Fruit fly (Drosophila melanogaster) whole organism, embryonic: ENCODE measurements around the gene Gip.

Source experiments
- ATbp ChIP-seq: fragments of 200-800 bp; sonication (Bioruptor generic); optimal IDR thresholded peaks from 2 replicates; lab custom pipeline; 2017; ENCODE audit warnings: missing biosample characterization, mild to moderate bottlenecking, missing genetic modification characterization, missing genetic modification reagents
- Aef1 ChIP-seq: fragments of 200-800 bp; sonication (Bioruptor generic); IDR thresholded peaks from 3 replicates; pipeline ENCODE4 v1.3.6; 2022; ENCODE audit warnings: missing biosample characterization, missing genetic modification characterization
- Asciz ChIP-seq: fragments of 200-800 bp; sonication (Bioruptor generic); optimal IDR thresholded peaks from 2 replicates; lab custom pipeline; 2017; ENCODE audit warnings: missing biosample characterization, mild to moderate bottlenecking, missing genetic modification characterization, missing genetic modification reagents
- Awh ChIP-seq: fragments of 200-800 bp; sonication (Bioruptor generic); IDR thresholded peaks from 2 replicates; pipeline ENCODE4, ENCODE4 v1.3.6; 2022; ENCODE audit warnings: missing biosample characterization, missing genetic modification characterization
- CG10462 ChIP-seq: fragments of 200-800 bp; sonication (Bioruptor generic); optimal IDR thresholded peaks from 2 replicates; lab custom pipeline; 2016; ENCODE audit warnings: missing biosample characterization, missing genetic modification characterization
- CG11247 ChIP-seq: fragments of 200-800 bp; sonication (Bioruptor generic); IDR thresholded peaks from 2 replicates; pipeline ENCODE4 v1.3.6; 2022; ENCODE audit warnings: missing biosample characterization, missing genetic modification characterization
- CG15011 ChIP-seq: fragments of 200-800 bp; sonication (Bioruptor generic); optimal IDR thresholded peaks from 3 replicates; lab custom pipeline; 2018; ENCODE audit warnings: missing biosample characterization, mild to moderate bottlenecking, missing genetic modification characterization
- CG16779 ChIP-seq: fragments of 200-800 bp; sonication (Bioruptor generic); IDR thresholded peaks from 2 replicates; pipeline ENCODE4 v1.3.6; 2022; ENCODE audit warnings: missing biosample characterization, missing genetic modification characterization
- CG18599 ChIP-seq: fragments of 200-800 bp; sonication (Bioruptor generic); optimal IDR thresholded peaks from 3 replicates; lab custom pipeline; 2017; ENCODE audit warnings: missing biosample characterization, missing genetic modification characterization, mild to moderate bottlenecking, moderate library complexity, missing genetic modification reagents
- CG18619 ChIP-seq: fragments of 200-800 bp; sonication (Bioruptor generic); optimal IDR thresholded peaks from 3 replicates; lab custom pipeline; 2017; ENCODE audit warnings: missing biosample characterization, mild to moderate bottlenecking, missing genetic modification characterization
- CG18764 ChIP-seq: fragments of 200-800 bp; sonication (Bioruptor generic); optimal IDR thresholded peaks from 3 replicates; lab custom pipeline; 2016; ENCODE audit warnings: missing biosample characterization, missing genetic modification characterization
- CG2889 ChIP-seq: fragments of 200-800 bp; sonication (Bioruptor generic); IDR thresholded peaks from 3 replicates; pipeline ENCODE4 v1.3.6; 2022; ENCODE audit warnings: missing biosample characterization, missing genetic modification characterization
- CG30431 ChIP-seq: fragments of 200-800 bp; sonication (Bioruptor generic); optimal IDR thresholded peaks from 2 replicates; lab custom pipeline; 2017; ENCODE audit warnings: missing biosample characterization, missing genetic modification characterization
- CG3281 ChIP-seq: fragments of 200-800 bp; sonication (Bioruptor generic); optimal IDR thresholded peaks from 3 replicates; lab custom pipeline; 2017; ENCODE audit warnings: missing biosample characterization, mild to moderate bottlenecking, missing genetic modification characterization
- CG33557 ChIP-seq: fragments of 200-800 bp; sonication (Bioruptor generic); optimal IDR thresholded peaks from 2 replicates; lab custom pipeline; 2019; ENCODE audit warnings: missing biosample characterization, mild to moderate bottlenecking, missing genetic modification characterization, moderate library complexity
- CG4282 ChIP-seq: fragments of 200-800 bp; sonication (Bioruptor generic); optimal IDR thresholded peaks from 2 replicates; lab custom pipeline; 2016; ENCODE audit warnings: missing biosample characterization, missing genetic modification characterization
- CG6765 ChIP-seq: fragments of 200-800 bp; sonication (Bioruptor generic); optimal IDR thresholded peaks from 3 replicates; lab custom pipeline; 2017; ENCODE audit warnings: missing biosample characterization, mild to moderate bottlenecking, missing genetic modification characterization
- CG9215 ChIP-seq: fragments of 200-800 bp; sonication (Bioruptor generic); IDR thresholded peaks from 2 replicates; pipeline ENCODE4 v1.3.6; 2022; ENCODE audit warnings: missing biosample characterization, missing genetic modification characterization
- E2f1 ChIP-seq: fragments of 200-800 bp; sonication (Bioruptor generic); IDR thresholded peaks from 2 replicates; pipeline ENCODE4 v1.3.6; 2022; ENCODE audit warnings: missing biosample characterization, missing genetic modification characterization
- GATAe ChIP-seq: fragments of 200-800 bp; sonication (Bioruptor generic); conservative IDR thresholded peaks from 2 replicates; pipeline ENCODE4 v1.3.6; 2022; ENCODE audit warnings: missing biosample characterization, missing genetic modification characterization
- Hand ChIP-seq: fragments of 200-800 bp; sonication (Bioruptor generic); optimal IDR thresholded peaks from 2 replicates; lab custom pipeline; 2017; ENCODE audit warnings: mild to moderate bottlenecking, missing biosample characterization, missing genetic modification reagents, missing genetic modification characterization
- Hmx ChIP-seq: fragments of 200-800 bp; sonication (Bioruptor generic); optimal IDR thresholded peaks from 2 replicates; lab custom pipeline; 2016; ENCODE audit warnings: missing biosample characterization, missing genetic modification characterization
- Hr51 ChIP-seq, 2 experiments: fragments of 200-800 bp; sonication (Bioruptor generic); optimal IDR thresholded peaks; 2 replicates in 1 of 2; 3 replicates in 1 of 2; lab custom pipeline; 2016 to 2018; ENCODE audit warnings: missing biosample characterization in 2 of 2, missing genetic modification characterization in 2 of 2, mild to moderate bottlenecking in 1 of 2, moderate library complexity in 1 of 2
- Lim3 ChIP-seq: fragments of 200-800 bp; sonication (Bioruptor generic); IDR thresholded peaks from 2 replicates; pipeline ENCODE4 v1.3.6; 2022; ENCODE audit warnings: missing biosample characterization, missing genetic modification characterization
- Med ChIP-seq: fragments of 200-800 bp; sonication (Bioruptor generic); peaks from one replicate; lab custom pipeline; 2016; ENCODE audit warnings: missing biosample characterization, missing genetic modification characterization, mild to moderate bottlenecking, inconsistent platforms, moderate library complexity
- Myb ChIP-seq: fragments of 200-800 bp; sonication (Bioruptor generic); optimal IDR thresholded peaks from 2 replicates; lab custom pipeline; 2016; ENCODE audit warnings: missing biosample characterization, missing genetic modification characterization
- Sin3A ChIP-seq: fragments of >200 bp; optimal IDR thresholded peaks from 2 replicates; lab custom pipeline; 2018
- Sry-δ ChIP-seq: fragments of 200-800 bp; sonication (Bioruptor generic); optimal IDR thresholded peaks from 2 replicates; lab custom pipeline; 2016; ENCODE audit warnings: missing biosample characterization, missing genetic modification characterization
- Stat92E ChIP-seq, 3 experiments: fragments of >200 bp in 2 of 3; fragments of 200-800 bp in 1 of 3; sonication (Bioruptor generic) in 1 of 3; optimal IDR thresholded peaks; 2 replicates each; lab custom pipeline; 2017 to 2019; ENCODE audit warnings: missing biosample characterization in 3 of 3, missing genetic modification characterization in 3 of 3, mild to moderate bottlenecking in 1 of 3, moderate library complexity in 1 of 3
- Vsx1 ChIP-seq: fragments of 200-800 bp; sonication (Bioruptor generic); optimal IDR thresholded peaks from 2 replicates; lab custom pipeline; 2017; ENCODE audit warnings: missing biosample characterization, mild to moderate bottlenecking, missing genetic modification characterization, missing genetic modification reagents
- ab ChIP-seq: fragments of 200-800 bp; sonication (Bioruptor generic); optimal IDR thresholded peaks from 2 replicates; lab custom pipeline; 2016; ENCODE audit warnings: missing biosample characterization, missing genetic modification characterization
- aop ChIP-seq: fragments of 200-800 bp; sonication (Bioruptor generic); IDR thresholded peaks from 2 replicates; pipeline ENCODE4 v1.3.6; 2022; ENCODE audit warnings: missing biosample characterization, missing genetic modification characterization
- ap ChIP-seq: fragments of 200-800 bp; sonication (Bioruptor generic); IDR thresholded peaks from 2 replicates; pipeline ENCODE4 v1.3.6; 2022; ENCODE audit warnings: missing biosample characterization, missing genetic modification characterization
- ara ChIP-seq: fragments of 200-800 bp; sonication (Bioruptor generic); IDR thresholded peaks from 2 replicates; pipeline ENCODE4 v1.3.6; 2022; ENCODE audit warnings: missing biosample characterization, missing genetic modification characterization
- ash1 ChIP-seq: fragments of 200-800 bp; sonication (Bioruptor generic); optimal IDR thresholded peaks from 2 replicates; lab custom pipeline; 2018; ENCODE audit warnings: missing biosample characterization, mild to moderate bottlenecking, missing genetic modification characterization
- chinmo ChIP-seq: fragments of 200-800 bp; sonication (Bioruptor generic); IDR thresholded peaks from 4 replicates; pipeline ENCODE4 v1.3.6; 2022; ENCODE audit warnings: missing biosample characterization, missing genetic modification characterization; ENCODE audit not compliant: partially characterized antibody
- chn ChIP-seq: fragments of 200-800 bp; sonication (Bioruptor generic); optimal IDR thresholded peaks from 2 replicates; lab custom pipeline; 2016; ENCODE audit warnings: missing biosample characterization, missing genetic modification characterization
- crp ChIP-seq, 2 experiments: fragments of 200-800 bp; sonication (Bioruptor generic); optimal IDR thresholded peaks; 2 replicates in 1 of 2; 3 replicates in 1 of 2; lab custom pipeline; 2017; ENCODE audit warnings: missing biosample characterization in 2 of 2, missing genetic modification characterization in 2 of 2, mild to moderate bottlenecking in 1 of 2, moderate library complexity in 1 of 2
- dati ChIP-seq: fragments of 200-800 bp; sonication (Bioruptor generic); IDR thresholded peaks from 2 replicates; pipeline ENCODE4 v1.3.6; 2022; ENCODE audit warnings: missing biosample characterization, missing genetic modification characterization
- dimm ChIP-seq: fragments of 200-800 bp; sonication (Bioruptor generic); IDR thresholded peaks from 2 replicates; pipeline ENCODE4 v1.3.6; 2022; ENCODE audit warnings: missing biosample characterization, missing genetic modification characterization
- disco-r ChIP-seq: fragments of 200-800 bp; sonication (Bioruptor generic); optimal IDR thresholded peaks from 2 replicates; lab custom pipeline; 2016; ENCODE audit warnings: missing biosample characterization, missing genetic modification characterization
- dpn ChIP-seq, 2 experiments: fragments of 200-800 bp; sonication (Bioruptor generic); optimal IDR thresholded peaks; 3 replicates each; lab custom pipeline; 2016; ENCODE audit warnings: missing biosample characterization in 2 of 2, missing genetic modification characterization in 2 of 2
- en ChIP-seq: fragments of 200-800 bp; sonication (Bioruptor generic); optimal IDR thresholded peaks from 2 replicates; lab custom pipeline; 2016; ENCODE audit warnings: missing biosample characterization, missing genetic modification characterization
- ind ChIP-seq: fragments of 200-800 bp; sonication (Bioruptor generic); optimal IDR thresholded peaks from 3 replicates; lab custom pipeline; 2016; ENCODE audit warnings: missing biosample characterization, missing genetic modification characterization
- sd ChIP-seq: fragments of 200-800 bp; sonication (Bioruptor generic); optimal IDR thresholded peaks from 3 replicates; lab custom pipeline; 2018; ENCODE audit warnings: missing biosample characterization, mild to moderate bottlenecking, missing genetic modification characterization, moderate library complexity
- sim ChIP-seq: fragments of 200-800 bp; sonication (Bioruptor generic); IDR thresholded peaks from 2 replicates; pipeline ENCODE4 v1.3.6; 2022; ENCODE audit warnings: missing biosample characterization, missing genetic modification characterization
- so ChIP-seq: fragments of 200-800 bp; sonication (Bioruptor generic); IDR thresholded peaks from 3 replicates; pipeline ENCODE4 v1.3.6; 2022; ENCODE audit warnings: missing biosample characterization, missing genetic modification characterization
- sug ChIP-seq: fragments of 200-800 bp; optimal IDR thresholded peaks from 2 replicates; lab custom pipeline; 2019; ENCODE audit warnings: missing biosample characterization, mild to moderate bottlenecking, missing genetic modification characterization, moderate library complexity
- toy ChIP-seq: fragments of 200-800 bp; sonication (Bioruptor generic); IDR thresholded peaks from 2 replicates; pipeline ENCODE4 v1.3.6; 2022; ENCODE audit warnings: missing biosample characterization, missing genetic modification characterization
- vnd ChIP-seq: fragments of 200-800 bp; sonication (Bioruptor generic); IDR thresholded peaks from 3 replicates; pipeline ENCODE4 v1.3.6; 2022; ENCODE audit warnings: missing biosample characterization, missing genetic modification characterization; ENCODE audit not compliant: partially characterized antibody
- z ChIP-seq: fragments of 200-800 bp; sonication (Bioruptor generic); IDR thresholded peaks from 3 replicates; pipeline ENCODE4 v1.3.6; 2022; ENCODE audit warnings: missing biosample characterization, missing genetic modification characterization

Gene Gip

dm6 chrX:10364556-10365227 is 35.0 kb upstream of the Gip start (continued):
- TF ChIP-seq disco-r (GFP tag; lab: Kevin White, UChicago) (no peak), CG33557 (GFP tag; lab: Kevin White, UChicago) (no peak), Med (peak; percentile 34), Aef1 (GFP tag; lab: Robert Waterston, UW) (no peak), ash1 (no peak), Hr51 (GFP tag; optimal IDR thresholded peaks at IDR 0.05; lab: Kevin White, UChicago) (no peak), aop (GFP tag; lab: Robert Waterston, UW) (no peak), ab (GFP tag; lab: Kevin White, UChicago) (no peak), CG3281 (GFP tag; lab: Kevin White, UChicago) (no peak), CG4282 (no peak), sim (GFP tag; lab: Robert Waterston, UW) (no peak), CG18619 (GFP tag; lab: Kevin White, UChicago) (no peak), CG9215 (no peak), Awh (no peak), Myb (GFP tag; lab: Kevin White, UChicago) (peak; percentile 8), dpn (GFP tag; optimal IDR thresholded peaks at IDR 0.05; lab: Kevin White, UChicago) (no peak), CG10462 (peak; percentile 6), en (no peak), toy (GFP tag; lab: Robert Waterston, UW) (no peak), ATbp (GFP tag; lab: Kevin White, UChicago) (peak; percentile 30), sd (peak; percentile 3), dati (GFP tag; lab: Robert Waterston, UW) (no peak), Stat92E (GFP tag; optimal IDR thresholded peaks at IDR 0.05; lab: Kevin White, UChicago) (no peak), CG18764 (no peak), CG6765 (GFP tag; lab: Kevin White, UChicago) (no peak), GATAe (no peak), dimm (GFP tag; lab: Robert Waterston, UW) (no peak), CG11247 (GFP tag; lab: Robert Waterston, UW) (no peak), sug (tag; lab: Kevin White, UChicago) (peak; percentile 32), crp (GFP tag; optimal IDR thresholded peaks at IDR 0.05; lab: Kevin White, UChicago) (no peak), CG2889 (GFP tag; lab: Robert Waterston, UW) (0 out of 3 replicates have a peak, but pooled peaks have one; percentile 27), Hmx (GFP tag; lab: Kevin White, UChicago) (no peak), Vsx1 (no peak), E2f1 (GFP tag; lab: Robert Waterston, UW) (no peak), ind (no peak), CG16779 (GFP tag; lab: Robert Waterston, UW) (no peak), ap (GFP tag; lab: Robert Waterston, UW) (no peak), Sry-δ (no peak), so (GFP tag; lab: Robert Waterston, UW) (0 out of 3 replicates have a peak, but pooled peaks have one; percentile 15), Asciz (peak; percentile 6), CG15011 (no peak), z (GFP tag; lab: Robert Waterston, UW) (no peak), CG30431 (no peak), CG18599 (GFP tag; lab: Kevin White, UChicago) (no peak), chinmo (GFP tag; lab: Robert Waterston, UW) (no peak), chn (GFP tag; lab: Kevin White, UChicago) (no peak), Lim3 (no peak), ara (0 out of 2 replicates have a peak, but pooled peaks have one; percentile 17), Sin3A (lab: Kevin White, UChicago) (no peak), Hand (GFP tag; lab: Kevin White, UChicago) (no peak), vnd (no peak)
